1 fruit fly cellular context compared by ENCODE assay signal in genomic region chr3L:21479636-21480035, dm6.
TF ChIP-seq lines count a peak whose summit lies in the region.

No protein-coding gene starts in this region.

TF ChIP-seq in whole organism, embryonic, 481 proteins besides CTCF, POLR2A, EP300 and RAD21 (continued from another document and continues in another):
- TF ChIP-seq Adf1 (GFP tag; IDR thresholded peaks at IDR 0.05; lab: Robert Waterston, UW) = peak; percentile 81
- TF ChIP-seq Dbx (GFP tag; IDR thresholded peaks at IDR 0.05; lab: Robert Waterston, UW) = no peak
- no peak for TF ChIP-seq Hand (GFP tag; optimal IDR thresholded peaks at IDR 0.05; lab: Kevin White, UChicago)
- TF ChIP-seq Bteb2 (GFP tag; optimal IDR thresholded peaks at IDR 0.05; lab: Kevin White, UChicago) = no peak
- peak; percentile 33 for TF ChIP-seq CG9727 (GFP tag; optimal IDR thresholded peaks at IDR 0.05; lab: Kevin White, UChicago)
- TF ChIP-seq Xrp1 (GFP tag; IDR thresholded peaks at IDR 0.05; lab: Robert Waterston, UW) = 0 out of 2 replicates have a peak, but pooled peaks have one; percentile 36
- no peak for TF ChIP-seq CG14441 (GFP tag; IDR thresholded peaks at IDR 0.05; lab: Robert Waterston, UW)
- no peak for TF ChIP-seq klu (GFP tag; IDR thresholded peaks at IDR 0.05; lab: Robert Waterston, UW)
- TF ChIP-seq sim (GFP tag; IDR thresholded peaks at IDR 0.05; lab: Robert Waterston, UW) = 0 out of 2 replicates have a peak, but pooled peaks have one; percentile 14
- TF ChIP-seq CG10274 (GFP tag; optimal IDR thresholded peaks at IDR 0.05; lab: Kevin White, UChicago) = no peak
- TF ChIP-seq bab2 (GFP tag; optimal IDR thresholded peaks at IDR 0.05; lab: Kevin White, UChicago) = no peak
- no peak for TF ChIP-seq CG18619 (GFP tag; optimal IDR thresholded peaks at IDR 0.05; lab: Kevin White, UChicago)
- TF ChIP-seq CG8281 (tag; optimal IDR thresholded peaks at IDR 0.05; lab: Kevin White, UChicago) = no peak
- TF ChIP-seq CG8765 (GFP tag; IDR thresholded peaks at IDR 0.05; lab: Robert Waterston, UW) = no peak
- TF ChIP-seq Myb (GFP tag; optimal IDR thresholded peaks at IDR 0.05; lab: Kevin White, UChicago) = no peak
- TF ChIP-seq CG34376 (GFP tag; optimal IDR thresholded peaks at IDR 0.05; lab: Kevin White, UChicago) = no peak
- no peak for TF ChIP-seq dm (GFP tag; optimal IDR thresholded peaks at IDR 0.05; lab: Kevin White, UChicago)
- no peak for TF ChIP-seq gt (GFP tag; IDR thresholded peaks at IDR 0.05; lab: Robert Waterston, UW)
- TF ChIP-seq CG13296 (GFP tag; optimal IDR thresholded peaks at IDR 0.05; lab: Kevin White, UChicago) = no peak
- no peak for TF ChIP-seq Doc3 (GFP tag; IDR thresholded peaks at IDR 0.05; lab: Robert Waterston, UW; ENCODE audit: partially characterized antibody)
- no peak for TF ChIP-seq ase (GFP tag; IDR thresholded peaks at IDR 0.05; lab: Robert Waterston, UW)
- TF ChIP-seq Dek (tag; optimal IDR thresholded peaks at IDR 0.05; lab: Kevin White, UChicago) = no peak
- TF ChIP-seq dimm (GFP tag; IDR thresholded peaks at IDR 0.05; lab: Robert Waterston, UW) = no peak
- TF ChIP-seq ac (GFP tag; optimal IDR thresholded peaks at IDR 0.05; lab: Kevin White, UChicago) = peak; percentile 40
- no peak for TF ChIP-seq tgo (GFP tag; IDR thresholded peaks at IDR 0.05; lab: Robert Waterston, UW)
- no peak for TF ChIP-seq gsb (GFP tag; IDR thresholded peaks at IDR 0.05; lab: Robert Waterston, UW)
- peak; percentile 72; the same call in 1 of the 2 replicates for TF ChIP-seq CG5953 (GFP tag; IDR thresholded peaks at IDR 0.05; lab: Robert Waterston, UW)
- peak; percentile 73 for TF ChIP-seq CG10431 (GFP tag; optimal IDR thresholded peaks at IDR 0.05; lab: Kevin White, UChicago)
- TF ChIP-seq CG3847 (GFP tag; IDR thresholded peaks at IDR 0.05; lab: Robert Waterston, UW) = no peak
- peak; percentile 13; the same call in 1 of the 2 replicates for TF ChIP-seq stc (GFP tag; IDR thresholded peaks at IDR 0.05; lab: Robert Waterston, UW)
- no peak for TF ChIP-seq hkb (optimal IDR thresholded peaks at IDR 0.05; lab: Kevin White, UChicago)
- peak; percentile 75 for TF ChIP-seq hkb (GFP tag; IDR thresholded peaks at IDR 0.05; lab: Robert Waterston, UW)
- peak; percentile 32; the same call in 1 of the 2 replicates for TF ChIP-seq CG31441 (GFP tag; IDR thresholded peaks at IDR 0.05; lab: Robert Waterston, UW)
- no peak for TF ChIP-seq CG1792 (GFP tag; optimal IDR thresholded peaks at IDR 0.05; lab: Kevin White, UChicago)
- no peak for TF ChIP-seq CG9215 (GFP tag; IDR thresholded peaks at IDR 0.05; lab: Robert Waterston, UW)
- TF ChIP-seq CG1832 (GFP tag; optimal IDR thresholded peaks at IDR 0.05; lab: Kevin White, UChicago) = peak; percentile 89
- no peak for TF ChIP-seq bowl (GFP tag; IDR thresholded peaks at IDR 0.05; lab: Robert Waterston, UW)
- no peak for TF ChIP-seq pnt (GFP tag; optimal IDR thresholded peaks at IDR 0.05; lab: Kevin White, UChicago)
- TF ChIP-seq so (GFP tag; IDR thresholded peaks at IDR 0.05; lab: Robert Waterston, UW) = no peak
- peak; percentile 49 for TF ChIP-seq Deaf1 (tag; optimal IDR thresholded peaks at IDR 0.05; lab: Kevin White, UChicago)
- TF ChIP-seq bcd (GFP tag; optimal IDR thresholded peaks at IDR 0.05; lab: Kevin White, UChicago) = peak; percentile 30
- TF ChIP-seq Ada2b (GFP tag; IDR thresholded peaks at IDR 0.05; lab: Robert Waterston, UW) = no peak
- no peak for TF ChIP-seq CG11696 (GFP tag; IDR thresholded peaks at IDR 0.05; lab: Robert Waterston, UW)
- TF ChIP-seq Xbp1 (GFP tag; optimal IDR thresholded peaks at IDR 0.05; lab: Kevin White, UChicago) = peak; percentile 33
- TF ChIP-seq CG5180 (GFP tag; optimal IDR thresholded peaks at IDR 0.05; lab: Kevin White, UChicago) = peak; percentile 48
- peak; percentile 18 for TF ChIP-seq Kr (GFP tag; optimal IDR thresholded peaks at IDR 0.05; lab: Kevin White, UChicago)
- TF ChIP-seq CG11504 (tag; optimal IDR thresholded peaks at IDR 0.05; lab: Kevin White, UChicago) = no peak
- peak; percentile 55 for TF ChIP-seq CG3407 (GFP tag; optimal IDR thresholded peaks at IDR 0.05; lab: Kevin White, UChicago)
- peak; percentile 91 for TF ChIP-seq CG8478 (optimal IDR thresholded peaks at IDR 0.05; lab: Kevin White, UChicago)
- TF ChIP-seq sima (GFP tag; optimal IDR thresholded peaks at IDR 0.05; lab: Kevin White, UChicago) = no peak
- no peak for TF ChIP-seq schlank (tag; optimal IDR thresholded peaks at IDR 0.05; lab: Kevin White, UChicago)
- TF ChIP-seq nau (GFP tag; optimal IDR thresholded peaks at IDR 0.05; lab: Kevin White, UChicago) = no peak
- TF ChIP-seq kni (GFP tag; optimal IDR thresholded peaks at IDR 0.05; lab: Kevin White, UChicago) = peak; percentile 67
- peak; percentile 92 for TF ChIP-seq ci (GFP tag; IDR thresholded peaks at IDR 0.05; lab: Robert Waterston, UW)
- TF ChIP-seq CG2116 (GFP tag; optimal IDR thresholded peaks at IDR 0.05; lab: Kevin White, UChicago) = peak; percentile 12
- no peak for TF ChIP-seq Eip74EF (GFP tag; optimal IDR thresholded peaks at IDR 0.05; lab: Kevin White, UChicago)
- TF ChIP-seq CG10979 (tag; optimal IDR thresholded peaks at IDR 0.05; lab: Kevin White, UChicago) = peak; percentile 49
- no peak for TF ChIP-seq ato (GFP tag; IDR thresholded peaks at IDR 0.05; lab: Robert Waterston, UW; ENCODE audit: partially characterized antibody)
- TF ChIP-seq az2 (GFP tag; optimal IDR thresholded peaks at IDR 0.05; lab: Kevin White, UChicago) = no peak
- peak; percentile 41 for TF ChIP-seq kah (GFP tag; optimal IDR thresholded peaks at IDR 0.05; lab: Kevin White, UChicago)
- TF ChIP-seq Taf1 (GFP tag; IDR thresholded peaks at IDR 0.05; lab: Robert Waterston, UW) = no peak
- TF ChIP-seq CG4617 (GFP tag; optimal IDR thresholded peaks at IDR 0.05; lab: Kevin White, UChicago; ENCODE audit: borderline replicate concordance) = no peak
- peak; percentile 65 for TF ChIP-seq wek (GFP tag; optimal IDR thresholded peaks at IDR 0.05; lab: Kevin White, UChicago)
- TF ChIP-seq Meics (GFP tag; optimal IDR thresholded peaks at IDR 0.05; lab: Kevin White, UChicago) = peak; percentile 35
- peak; percentile 19 for TF ChIP-seq CG18262 (tag; optimal IDR thresholded peaks at IDR 0.05; lab: Kevin White, UChicago)
- TF ChIP-seq Hr51 (GFP tag; optimal IDR thresholded peaks at IDR 0.05; lab: Kevin White, UChicago) = no peak
- no peak for TF ChIP-seq Spps (tag; optimal IDR thresholded peaks at IDR 0.05; lab: Kevin White, UChicago)
- no peak for TF ChIP-seq jumu (GFP tag; optimal IDR thresholded peaks at IDR 0.05; lab: Kevin White, UChicago)
- peak; percentile 26 for TF ChIP-seq CG17912 (GFP tag; optimal IDR thresholded peaks at IDR 0.05; lab: Kevin White, UChicago)
- no peak for TF ChIP-seq HLH4C (GFP tag; IDR thresholded peaks at IDR 0.05; lab: Robert Waterston, UW; ENCODE audit: partially characterized antibody)
- TF ChIP-seq CG15269 (tag; optimal IDR thresholded peaks at IDR 0.05; lab: Kevin White, UChicago) = no peak
- TF ChIP-seq twi (tag; optimal IDR thresholded peaks at IDR 0.05; lab: Kevin White, UChicago) = no peak
- TF ChIP-seq HHEX (GFP tag; optimal IDR thresholded peaks at IDR 0.05; lab: Kevin White, UChicago) = peak; percentile 43
- no peak for TF ChIP-seq CG2678 (tag; optimal IDR thresholded peaks at IDR 0.05; lab: Kevin White, UChicago)
- TF ChIP-seq Six4 (GFP tag; optimal IDR thresholded peaks at IDR 0.05; lab: Kevin White, UChicago) = no peak
- TF ChIP-seq Ravus (GFP tag; IDR thresholded peaks at IDR 0.05; lab: Robert Waterston, UW) = no peak
- peak; percentile 72 to 86 for TF ChIP-seq Trl (optimal IDR thresholded peaks at IDR 0.05; lab: Kevin White, UChicago)
- peak; percentile 41 for TF ChIP-seq Trl (GFP tag; optimal IDR thresholded peaks at IDR 0.05; lab: Kevin White, UChicago)
- peak; percentile 37 for TF ChIP-seq Camta (GFP tag; optimal IDR thresholded peaks at IDR 0.05; lab: Kevin White, UChicago)
- no peak for TF ChIP-seq vfl (GFP tag; optimal IDR thresholded peaks at IDR 0.05; lab: Kevin White, UChicago)
- TF ChIP-seq ftz-f1 (GFP tag; optimal IDR thresholded peaks at IDR 0.05; lab: Kevin White, UChicago) = no peak
- TF ChIP-seq btn (GFP tag; optimal IDR thresholded peaks at IDR 0.05; lab: Kevin White, UChicago) = no peak
- no peak for TF ChIP-seq CG17568 (GFP tag; optimal IDR thresholded peaks at IDR 0.05; lab: Kevin White, UChicago)
- TF ChIP-seq emc (GFP tag; optimal IDR thresholded peaks at IDR 0.05; lab: Kevin White, UChicago) = no peak
- TF ChIP-seq CG2120 (GFP tag; optimal IDR thresholded peaks at IDR 0.05; lab: Kevin White, UChicago) = no peak
- peak in 1 of 2 experiments; percentile 3 for TF ChIP-seq dpn (GFP tag; optimal IDR thresholded peaks at IDR 0.05; lab: Kevin White, UChicago)
- TF ChIP-seq Side (GFP tag; optimal IDR thresholded peaks at IDR 0.05; lab: Kevin White, UChicago) = peak; percentile 1
- no peak for TF ChIP-seq CG10654 (GFP tag; optimal IDR thresholded peaks at IDR 0.05; lab: Kevin White, UChicago)
- no peak for TF ChIP-seq fd96Cb (tag; optimal IDR thresholded peaks at IDR 0.05; lab: Kevin White, UChicago)
- peak; percentile 76 for TF ChIP-seq CG12071 (GFP tag; optimal IDR thresholded peaks at IDR 0.05; lab: Kevin White, UChicago)
- TF ChIP-seq Jarid2 (GFP tag; optimal IDR thresholded peaks at IDR 0.05; lab: Kevin White, UChicago) = peak; percentile 79
- TF ChIP-seq Sry-β (GFP tag; optimal IDR thresholded peaks at IDR 0.05; lab: Kevin White, UChicago) = no peak
- TF ChIP-seq CG17186 (GFP tag; optimal IDR thresholded peaks at IDR 0.05; lab: Kevin White, UChicago) = peak; percentile 51
- no peak for TF ChIP-seq CG7786 (GFP tag; optimal IDR thresholded peaks at IDR 0.05; lab: Kevin White, UChicago)
- TF ChIP-seq CG32767 (GFP tag; IDR thresholded peaks at IDR 0.05; lab: Robert Waterston, UW) = peak; percentile 68; the same call in 1 of the 2 replicates
- peak; percentile 63 for TF ChIP-seq CG1603 (tag; optimal IDR thresholded peaks at IDR 0.05; lab: Kevin White, UChicago)
- TF ChIP-seq dysf (GFP tag; IDR thresholded peaks at IDR 0.05; lab: Robert Waterston, UW) = no peak; the same call in 2 of the 3 replicates
- TF ChIP-seq CG10321 (GFP tag; IDR thresholded peaks at IDR 0.05; lab: Robert Waterston, UW) = peak; percentile 92
- no peak for TF ChIP-seq CG13624 (GFP tag; optimal IDR thresholded peaks at IDR 0.05; lab: Kevin White, UChicago)
- TF ChIP-seq sisA (GFP tag; IDR thresholded peaks at IDR 0.05; lab: Robert Waterston, UW) = no peak
- TF ChIP-seq cato (GFP tag; optimal IDR thresholded peaks at IDR 0.05; lab: Kevin White, UChicago; ENCODE audit: borderline replicate concordance) = no peak
- no peak for TF ChIP-seq cad (GFP tag; optimal IDR thresholded peaks at IDR 0.05; lab: Kevin White, UChicago)
- no peak for TF ChIP-seq CG4854 (GFP tag; optimal IDR thresholded peaks at IDR 0.05; lab: Kevin White, UChicago)
- peak; percentile 11; the same call in 1 of the 2 replicates for TF ChIP-seq Atf6 (GFP tag; IDR thresholded peaks at IDR 0.05; lab: Robert Waterston, UW)
- TF ChIP-seq D19B (GFP tag; optimal IDR thresholded peaks at IDR 0.05; lab: Kevin White, UChicago) = no peak
- no peak for TF ChIP-seq nerfin-2 (GFP tag; IDR thresholded peaks at IDR 0.05; lab: Robert Waterston, UW; ENCODE audit: partially characterized antibody)
- TF ChIP-seq CG2712 (tag; optimal IDR thresholded peaks at IDR 0.05; lab: Kevin White, UChicago) = peak; percentile 4
- no peak for TF ChIP-seq Dll (GFP tag; IDR thresholded peaks at IDR 0.05; lab: Robert Waterston, UW; ENCODE audit: partially characterized antibody)
- TF ChIP-seq lola (GFP tag; optimal IDR thresholded peaks at IDR 0.05; lab: Kevin White, UChicago) = no peak
- peak; percentile 44 for TF ChIP-seq CG12219 (GFP tag; optimal IDR thresholded peaks at IDR 0.05; lab: Kevin White, UChicago)
- no peak for TF ChIP-seq al (GFP tag; IDR thresholded peaks at IDR 0.05; lab: Robert Waterston, UW)
- TF ChIP-seq HmgZ (tag; optimal IDR thresholded peaks at IDR 0.05; lab: Kevin White, UChicago) = no peak
- no peak for TF ChIP-seq Vsx1 (GFP tag; optimal IDR thresholded peaks at IDR 0.05; lab: Kevin White, UChicago)
- peak; percentile 50 for TF ChIP-seq CG1529 (GFP tag; optimal IDR thresholded peaks at IDR 0.05; lab: Kevin White, UChicago)
- TF ChIP-seq sqz (GFP tag; optimal IDR thresholded peaks at IDR 0.05; lab: Kevin White, UChicago) = peak; percentile 66
- TF ChIP-seq wdn (GFP tag; IDR thresholded peaks at IDR 0.05; lab: Robert Waterston, UW) = no peak
- TF ChIP-seq wor (GFP tag; IDR thresholded peaks at IDR 0.05; lab: Robert Waterston, UW) = no peak
- TF ChIP-seq CG7839 (tag; optimal IDR thresholded peaks at IDR 0.05; lab: Kevin White, UChicago) = no peak
- TF ChIP-seq hbn (GFP tag; IDR thresholded peaks at IDR 0.05; lab: Robert Waterston, UW; ENCODE audit: partially characterized antibody) = no peak
- no peak for TF ChIP-seq CG10147 (GFP tag; optimal IDR thresholded peaks at IDR 0.05; lab: Kevin White, UChicago)
- TF ChIP-seq z (GFP tag; IDR thresholded peaks at IDR 0.05; lab: Robert Waterston, UW) = peak; percentile 37; the same call in 1 of the 3 replicates
- peak; percentile 41 for TF ChIP-seq CG6254 (GFP tag; optimal IDR thresholded peaks at IDR 0.05; lab: Kevin White, UChicago)
- TF ChIP-seq yki (optimal IDR thresholded peaks at IDR 0.05; lab: Kevin White, UChicago) = peak; percentile 50
- TF ChIP-seq CG11456 (GFP tag; IDR thresholded peaks at IDR 0.05; lab: Robert Waterston, UW) = 0 out of 3 replicates have a peak, but pooled peaks have one; percentile 42
- peak; percentile 5 for TF ChIP-seq YL-1 (GFP tag; optimal IDR thresholded peaks at IDR 0.05; lab: Kevin White, UChicago)
- no peak for TF ChIP-seq NFAT (GFP tag; IDR thresholded peaks at IDR 0.05; lab: Robert Waterston, UW)
- peak; percentile 78 for TF ChIP-seq CG17328 (GFP tag; IDR thresholded peaks at IDR 0.05; lab: Robert Waterston, UW)
- no peak for TF ChIP-seq Dp (GFP tag; optimal IDR thresholded peaks at IDR 0.05; lab: Kevin White, UChicago)
- TF ChIP-seq H2.0 (GFP tag; IDR thresholded peaks at IDR 0.05; lab: Robert Waterston, UW) = peak; percentile 41
- TF ChIP-seq repo (GFP tag; optimal IDR thresholded peaks at IDR 0.05; lab: Kevin White, UChicago) = no peak
- no peak for TF ChIP-seq Fer2 (tag; optimal IDR thresholded peaks at IDR 0.05; lab: Kevin White, UChicago)
- TF ChIP-seq CG8089 (GFP tag; optimal IDR thresholded peaks at IDR 0.05; lab: Kevin White, UChicago) = peak; percentile 43
- no peak for TF ChIP-seq ssp (GFP tag; IDR thresholded peaks at IDR 0.05; lab: Robert Waterston, UW)
- 0 out of 3 replicates have a peak, but pooled peaks have one; percentile 28 for TF ChIP-seq CG34224 (GFP tag; IDR thresholded peaks at IDR 0.05; lab: Robert Waterston, UW; ENCODE audit: partially characterized antibody)
- no peak for TF ChIP-seq abd-A (tag; optimal IDR thresholded peaks at IDR 0.05; lab: Kevin White, UChicago)
